Fruit fly (Drosophila melanogaster) whole organism, embryonic: ENCODE data around the gene CG8176.
A peak's percentile ranks its signal among the peaks of the same experiment; 100 is the strongest.

Experiments
- Atf3 ChIP-seq: fragments of 200-800 bp; sonication (Bioruptor generic); optimal IDR thresholded peaks from 3 replicates; lab custom pipeline; 2016; ENCODE audit warnings: missing biosample characterization, missing genetic modification characterization
- CG10462 ChIP-seq: fragments of 200-800 bp; sonication (Bioruptor generic); optimal IDR thresholded peaks from 2 replicates; lab custom pipeline; 2016; ENCODE audit warnings: missing biosample characterization, missing genetic modification characterization
- CG10654 ChIP-seq: fragments of 200-800 bp; sonication (Bioruptor generic); optimal IDR thresholded peaks from 2 replicates; lab custom pipeline; 2016; ENCODE audit warnings: missing biosample characterization, missing genetic modification characterization
- CG11504 ChIP-seq: fragments of 200-800 bp; sonication (Bioruptor generic); optimal IDR thresholded peaks from 3 replicates; lab custom pipeline; 2019; ENCODE audit warnings: missing biosample characterization, mild to moderate bottlenecking, missing genetic modification characterization, moderate library complexity
- CG12104 ChIP-seq: fragments of 200-800 bp; sonication (Bioruptor generic); optimal IDR thresholded peaks from 3 replicates; lab custom pipeline; 2016; ENCODE audit warnings: missing biosample characterization, missing genetic modification characterization
- CG12391 ChIP-seq: fragments of 200-800 bp; sonication (Bioruptor generic); optimal IDR thresholded peaks from 3 replicates; lab custom pipeline; 2018; ENCODE audit warnings: missing biosample characterization, mild to moderate bottlenecking, missing genetic modification characterization, moderate library complexity
- CG17385 ChIP-seq: fragments of 200-800 bp; sonication (Bioruptor generic); optimal IDR thresholded peaks from 3 replicates; lab custom pipeline; 2018; ENCODE audit warnings: missing biosample characterization, mild to moderate bottlenecking, missing genetic modification characterization
- CG17802 ChIP-seq: fragments of 200-800 bp; sonication (Bioruptor generic); optimal IDR thresholded peaks from 2 replicates; lab custom pipeline; 2018; ENCODE audit warnings: missing biosample characterization, mild to moderate bottlenecking, missing genetic modification characterization, moderate library complexity
- CG17829 ChIP-seq: fragments of 200-800 bp; optimal IDR thresholded peaks from 2 replicates; lab custom pipeline; 2019; ENCODE audit warnings: missing biosample characterization, mild to moderate bottlenecking, missing genetic modification characterization, moderate library complexity
- CG18476 ChIP-seq: fragments of 200-800 bp; sonication (Bioruptor generic); optimal IDR thresholded peaks from 2 replicates; lab custom pipeline; 2016; ENCODE audit warnings: missing biosample characterization, mild to moderate bottlenecking, missing genetic modification characterization
- CG18619 ChIP-seq: fragments of 200-800 bp; sonication (Bioruptor generic); optimal IDR thresholded peaks from 3 replicates; lab custom pipeline; 2017; ENCODE audit warnings: missing biosample characterization, mild to moderate bottlenecking, missing genetic modification characterization
- CG2678 ChIP-seq: fragments of 200-800 bp; sonication (Bioruptor generic); optimal IDR thresholded peaks from 3 replicates; lab custom pipeline; 2019; ENCODE audit warnings: missing biosample characterization, mild to moderate bottlenecking, missing genetic modification characterization, moderate library complexity
- CG2875 ChIP-seq: fragments of 200-800 bp; sonication (Bioruptor generic); optimal IDR thresholded peaks from 2 replicates; lab custom pipeline; 2017; ENCODE audit warnings: missing biosample characterization, mild to moderate bottlenecking, missing genetic modification characterization, missing genetic modification reagents
- CG30020 ChIP-seq: fragments of 200-800 bp; optimal IDR thresholded peaks from 2 replicates; lab custom pipeline; 2019; ENCODE audit warnings: missing biosample characterization, mild to moderate bottlenecking, missing genetic modification characterization, moderate library complexity
- CG30403 ChIP-seq: fragments of 200-800 bp; sonication (Bioruptor generic); optimal IDR thresholded peaks from 3 replicates; lab custom pipeline; 2016; ENCODE audit warnings: missing biosample characterization, missing genetic modification characterization
- CG31441 ChIP-seq: fragments of 200-800 bp; sonication (Bioruptor generic); IDR thresholded peaks from 2 replicates; pipeline ENCODE4 v1.3.6; 2022; ENCODE audit warnings: missing biosample characterization, missing genetic modification characterization
- CG4707 ChIP-seq: fragments of 200-800 bp; sonication (Bioruptor generic); optimal IDR thresholded peaks from 2 replicates; lab custom pipeline; 2018; ENCODE audit warnings: missing biosample characterization, mild to moderate bottlenecking, missing genetic modification characterization, moderate library complexity
- CG5953 ChIP-seq: fragments of 200-800 bp; sonication (Bioruptor generic); IDR thresholded peaks from 2 replicates; pipeline ENCODE4 v1.3.6; 2022; ENCODE audit warnings: missing biosample characterization, missing genetic modification characterization
- CG6254 ChIP-seq: fragments of 200-800 bp; sonication (Bioruptor generic); optimal IDR thresholded peaks from 3 replicates; lab custom pipeline; 2017; ENCODE audit warnings: mild to moderate bottlenecking, missing biosample characterization, missing genetic modification reagents, missing genetic modification characterization
- CG7839 ChIP-seq: fragments of 200-800 bp; sonication (Bioruptor generic); optimal IDR thresholded peaks from 3 replicates; lab custom pipeline; 2018; ENCODE audit warnings: missing biosample characterization, mild to moderate bottlenecking, missing genetic modification characterization, moderate library complexity
- CG8089 ChIP-seq: fragments of 200-800 bp; sonication (Bioruptor generic); optimal IDR thresholded peaks from 3 replicates; lab custom pipeline; 2016; ENCODE audit warnings: missing biosample characterization, missing genetic modification characterization
- CG9437 ChIP-seq: fragments of 200-800 bp; sonication (Bioruptor generic); optimal IDR thresholded peaks from 2 replicates; lab custom pipeline; 2018; ENCODE audit warnings: missing biosample characterization, mild to moderate bottlenecking, missing genetic modification characterization
- CHES-1-like ChIP-seq: fragments of 200-800 bp; sonication (Bioruptor generic); optimal IDR thresholded peaks from 2 replicates; lab custom pipeline; 2016; ENCODE audit warnings: missing biosample characterization, missing genetic modification characterization
- CoRest ChIP-seq: fragments of 200-800 bp; sonication (Bioruptor generic); optimal IDR thresholded peaks from 3 replicates; lab custom pipeline; 2018; ENCODE audit warnings: missing biosample characterization, mild to moderate bottlenecking, missing genetic modification characterization, moderate library complexity
- Dfd ChIP-seq, 2 experiments: fragments of >200 bp; optimal IDR thresholded peaks; 2 replicates each; lab custom pipeline; 2017; ENCODE audit warnings: missing biosample characterization in 2 of 2, missing genetic modification characterization in 2 of 2
- Fer1 ChIP-seq: fragments of 200-800 bp; sonication (Bioruptor generic); optimal IDR thresholded peaks from 2 replicates; lab custom pipeline; 2017; ENCODE audit warnings: missing biosample characterization, mild to moderate bottlenecking, missing genetic modification characterization
- Hmr ChIP-seq: fragments of 200-800 bp; sonication (Bioruptor generic); optimal IDR thresholded peaks from 3 replicates; lab custom pipeline; 2017; ENCODE audit warnings: mild to moderate bottlenecking, missing biosample characterization, missing genetic modification reagents, missing genetic modification characterization
- Lpt ChIP-seq: fragments of >200 bp; optimal IDR thresholded peaks from 2 replicates; lab custom pipeline; 2018; ENCODE audit warnings: missing biosample characterization, missing genetic modification characterization
- Meics ChIP-seq: fragments of 200-800 bp; sonication (Bioruptor generic); optimal IDR thresholded peaks from 2 replicates; lab custom pipeline; 2017; ENCODE audit warnings: missing biosample characterization, mild to moderate bottlenecking, missing genetic modification characterization
- Myb ChIP-seq: fragments of 200-800 bp; sonication (Bioruptor generic); optimal IDR thresholded peaks from 2 replicates; lab custom pipeline; 2016; ENCODE audit warnings: missing biosample characterization, missing genetic modification characterization
- Nf-YB ChIP-seq: fragments of 200-800 bp; sonication (Bioruptor generic); optimal IDR thresholded peaks from 3 replicates; lab custom pipeline; 2019; ENCODE audit warnings: missing biosample characterization, mild to moderate bottlenecking, missing genetic modification characterization, moderate library complexity
- Side ChIP-seq: fragments of 200-800 bp; sonication (Bioruptor generic); optimal IDR thresholded peaks from 2 replicates; lab custom pipeline; 2016; ENCODE audit warnings: missing biosample characterization, missing genetic modification characterization
- Sox102F ChIP-seq: fragments of 200-800 bp; sonication (Bioruptor generic); optimal IDR thresholded peaks from 2 replicates; lab custom pipeline; 2018; ENCODE audit warnings: missing biosample characterization, mild to moderate bottlenecking, missing genetic modification characterization, moderate library complexity
- ash1 ChIP-seq: fragments of 200-800 bp; sonication (Bioruptor generic); optimal IDR thresholded peaks from 2 replicates; lab custom pipeline; 2018; ENCODE audit warnings: missing biosample characterization, mild to moderate bottlenecking, missing genetic modification characterization
- cwo ChIP-seq: fragments of 200-800 bp; sonication (Bioruptor generic); optimal IDR thresholded peaks from 3 replicates; lab custom pipeline; 2017; ENCODE audit warnings: missing biosample characterization, missing genetic modification characterization, mild to moderate bottlenecking, moderate library complexity, missing genetic modification reagents
- dmrt99B ChIP-seq: fragments of 200-800 bp; sonication (Bioruptor generic); optimal IDR thresholded peaks from 2 replicates; lab custom pipeline; 2018; ENCODE audit warnings: missing biosample characterization, mild to moderate bottlenecking, missing genetic modification characterization, moderate library complexity
- exex ChIP-seq: fragments of 200-800 bp; sonication (Bioruptor generic); optimal IDR thresholded peaks from 4 replicates; lab custom pipeline; 2018; ENCODE audit warnings: missing biosample characterization, mild to moderate bottlenecking, missing genetic modification characterization, moderate library complexity
- gcm2 ChIP-seq: fragments of 200-800 bp; sonication (Bioruptor generic); optimal IDR thresholded peaks from 2 replicates; lab custom pipeline; 2016; ENCODE audit warnings: missing biosample characterization, missing genetic modification characterization
- gsb ChIP-seq: fragments of 200-800 bp; sonication (Bioruptor generic); IDR thresholded peaks from 2 replicates; pipeline ENCODE4 v1.3.6; 2022; ENCODE audit warnings: missing biosample characterization, missing genetic modification characterization
- gsb-n ChIP-seq: fragments of 200-800 bp; sonication (Bioruptor generic); optimal IDR thresholded peaks from 3 replicates; lab custom pipeline; 2018; ENCODE audit warnings: missing biosample characterization, mild to moderate bottlenecking, missing genetic modification characterization
- ham ChIP-seq: fragments of 200-800 bp; sonication (Bioruptor generic); IDR thresholded peaks from 2 replicates; pipeline ENCODE4 v1.3.6; 2022; ENCODE audit warnings: missing biosample characterization, missing genetic modification characterization
- her ChIP-seq: fragments of 200-800 bp; sonication (Bioruptor generic); optimal IDR thresholded peaks from 2 replicates; lab custom pipeline; 2016; ENCODE audit warnings: missing biosample characterization, missing genetic modification characterization
- hth ChIP-seq: fragments of >200 bp; optimal IDR thresholded peaks from 2 replicates; lab custom pipeline; 2017; ENCODE audit warnings: inconsistent platforms
- lmd ChIP-seq: fragments of 200-800 bp; sonication (Bioruptor generic); IDR thresholded peaks from 2 replicates; pipeline ENCODE4 v1.3.6; 2022; ENCODE audit warnings: missing biosample characterization, missing genetic modification characterization
- lola ChIP-seq, 3 experiments: fragments of >200 bp in 2 of 3; fragments of 200-800 bp in 1 of 3; sonication (Bioruptor generic) in 1 of 3; optimal IDR thresholded peaks; 2 replicates each; lab custom pipeline; 2017 to 2019; ENCODE audit warnings: missing biosample characterization in 3 of 3, missing genetic modification characterization in 3 of 3, mild to moderate bottlenecking in 1 of 3, moderate library complexity in 1 of 3
- mld ChIP-seq: fragments of 200-800 bp; sonication (Bioruptor generic); IDR thresholded peaks from 3 replicates; pipeline ENCODE4 v1.3.6; 2022; ENCODE audit warnings: missing biosample characterization, missing genetic modification characterization; ENCODE audit not compliant: partially characterized antibody
- otp ChIP-seq: fragments of 200-800 bp; sonication (Bioruptor generic); IDR thresholded peaks from 3 replicates; pipeline ENCODE4, ENCODE4 v1.3.6; 2022; ENCODE audit warnings: missing biosample characterization, missing genetic modification characterization
- psq ChIP-seq: fragments of 200-800 bp; sonication (Bioruptor generic); optimal IDR thresholded peaks from 2 replicates; lab custom pipeline; 2017; ENCODE audit warnings: missing biosample characterization, missing genetic modification characterization
- repo ChIP-seq: fragments of 200-800 bp; sonication (Bioruptor generic); optimal IDR thresholded peaks from 2 replicates; lab custom pipeline; 2016; ENCODE audit warnings: missing biosample characterization, missing genetic modification characterization
- sd ChIP-seq: fragments of 200-800 bp; sonication (Bioruptor generic); optimal IDR thresholded peaks from 3 replicates; lab custom pipeline; 2018; ENCODE audit warnings: missing biosample characterization, mild to moderate bottlenecking, missing genetic modification characterization, moderate library complexity
- sqz ChIP-seq: fragments of 200-800 bp; sonication (Bioruptor generic); optimal IDR thresholded peaks from 3 replicates; lab custom pipeline; 2018; ENCODE audit warnings: missing biosample characterization, mild to moderate bottlenecking, missing genetic modification characterization
- stwl ChIP-seq: fragments of 200-800 bp; sonication (Bioruptor generic); optimal IDR thresholded peaks from 3 replicates; lab custom pipeline; 2018; ENCODE audit warnings: missing biosample characterization, mild to moderate bottlenecking, missing genetic modification characterization, moderate library complexity

The CG8176 gene

DNA sequence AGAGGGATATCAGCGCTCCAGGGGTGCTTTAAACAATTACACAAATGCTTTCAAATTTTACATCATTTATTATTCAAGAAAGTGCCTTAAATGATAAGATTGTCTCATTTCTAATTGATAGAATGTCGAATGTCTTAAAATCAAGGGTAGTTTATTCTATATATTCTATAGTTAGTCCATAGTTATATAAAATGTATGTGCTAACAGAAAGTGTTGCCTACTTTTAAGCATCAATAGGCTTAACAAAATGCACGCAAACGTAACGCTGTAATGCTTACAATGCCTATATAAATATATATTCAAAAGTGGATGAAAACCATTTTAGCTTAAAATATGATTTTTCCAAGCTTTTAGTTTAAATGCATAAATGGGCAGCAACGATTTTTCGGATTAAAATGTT lies 27.8 kb upstream of the CG8176 start (continued):
- no peak for TF ChIP-seq repo (GFP tag; lab: Kevin White, UChicago)
- no peak for TF ChIP-seq ash1 (GFP tag; lab: Kevin White, UChicago)
- peak; percentile 26 for TF ChIP-seq Hmr (GFP tag; lab: Kevin White, UChicago)
- TF ChIP-seq sqz (GFP tag; lab: Kevin White, UChicago) = no peak
- no peak for TF ChIP-seq CG18476 (GFP tag; lab: Kevin White, UChicago)
- TF ChIP-seq CG12104 = no peak
- TF ChIP-seq CG6254 (GFP tag; lab: Kevin White, UChicago) = no peak
- peak; percentile 41 for TF ChIP-seq CG7839
- no peak for TF ChIP-seq gcm2 (GFP tag; lab: Kevin White, UChicago)
- TF ChIP-seq hth (lab: Kevin White, UChicago) = no peak
- no peak for TF ChIP-seq otp (GFP tag; lab: Robert Waterston, UW)
- peak; percentile 4 for TF ChIP-seq dmrt99B (tag; lab: Kevin White, UChicago)
- TF ChIP-seq CG17385 (GFP tag; lab: Kevin White, UChicago) = no peak
- TF ChIP-seq CG9437 (GFP tag; lab: Kevin White, UChicago) = no peak
- TF ChIP-seq psq (GFP tag; lab: Kevin White, UChicago) = no peak
- no peak for TF ChIP-seq Sox102F (GFP tag; lab: Kevin White, UChicago)
- TF ChIP-seq CG18619 (GFP tag; lab: Kevin White, UChicago) = peak; percentile 18
- TF ChIP-seq gsb (GFP tag; lab: Robert Waterston, UW) = no peak
- no peak for TF ChIP-seq CG4707 (GFP tag; lab: Kevin White, UChicago)
- TF ChIP-seq Side (GFP tag; lab: Kevin White, UChicago) = no peak
- no peak for TF ChIP-seq gsb-n (tag; lab: Kevin White, UChicago)
- TF ChIP-seq Lpt (GFP tag; lab: Kevin White, UChicago) = no peak
- peak; percentile 52 for TF ChIP-seq Meics (GFP tag; lab: Kevin White, UChicago)
- TF ChIP-seq Nf-YB = no peak
- TF ChIP-seq CG30403 (GFP tag; lab: Kevin White, UChicago) = peak; percentile 17
- no peak for TF ChIP-seq CG2875 (GFP tag; lab: Kevin White, UChicago)
- no peak for TF ChIP-seq CG30020 (tag; lab: Kevin White, UChicago)
- peak; percentile 25 for TF ChIP-seq CoRest
- TF ChIP-seq CG2678 (tag; lab: Kevin White, UChicago) = peak; percentile 45
- TF ChIP-seq CG17829 (tag; lab: Kevin White, UChicago) = no peak
- no peak for TF ChIP-seq stwl (tag; lab: Kevin White, UChicago)
- no peak for TF ChIP-seq lmd
- TF ChIP-seq Fer1 (GFP tag; lab: Kevin White, UChicago) = no peak
- TF ChIP-seq sd = no peak
- no peak for TF ChIP-seq CG31441 (GFP tag; lab: Robert Waterston, UW)
- TF ChIP-seq CG17802 (tag; lab: Kevin White, UChicago) = no peak
- peak; percentile 50 for TF ChIP-seq CG11504
- TF ChIP-seq CG12391 (tag; lab: Kevin White, UChicago) = no peak
- no peak for TF ChIP-seq ham (GFP tag; lab: Robert Waterston, UW)
- TF ChIP-seq Myb (GFP tag; lab: Kevin White, UChicago) = no peak
- no peak for TF ChIP-seq CHES-1-like (GFP tag; lab: Kevin White, UChicago)
- no peak for TF ChIP-seq CG8089 (GFP tag; lab: Kevin White, UChicago)
- TF ChIP-seq CG10654 (GFP tag; lab: Kevin White, UChicago) = no peak
- no peak for TF ChIP-seq Atf3 (GFP tag; lab: Kevin White, UChicago)
- peak; percentile 4 for TF ChIP-seq cwo
- no peak for TF ChIP-seq CG10462 (GFP tag; lab: Kevin White, UChicago)
- no peak for TF ChIP-seq her (GFP tag; lab: Kevin White, UChicago)
- TF ChIP-seq mld (GFP tag; lab: Robert Waterston, UW) = no peak
- TF ChIP-seq Dfd (GFP tag; optimal IDR thresholded peaks at IDR 0.05; lab: Kevin White, UChicago) = no peak
- no peak for TF ChIP-seq lola (GFP tag; optimal IDR thresholded peaks at IDR 0.05; lab: Kevin White, UChicago)
- TF ChIP-seq CG5953 (GFP tag; lab: Robert Waterston, UW) = no peak
- no peak for TF ChIP-seq exex (tag; lab: Kevin White, UChicago)
